Worm (Caenorhabditis elegans) whole organism, early embryonic: ENCODE data around the gene R05H11.2.

Experiments used
- B0310.2 ChIP-seq: sonication (generic microtip); optimal IDR thresholded peaks from 2 replicates; lab custom pipeline; 2016; ENCODE audit warnings: mild to moderate bottlenecking, missing genetic modification characterization, missing compliant biosample characterization
- F13C5.2 ChIP-seq: sonication (generic microtip); optimal IDR thresholded peaks from 2 replicates; lab custom pipeline; 2017; ENCODE audit warnings: mild to moderate bottlenecking, missing genetic modification characterization, inconsistent platforms, missing compliant biosample characterization
- aly-1 ChIP-seq: sonication (generic microtip); optimal IDR thresholded peaks from 2 replicates; lab custom pipeline; 2016; ENCODE audit warnings: missing genetic modification characterization, missing compliant biosample characterization
- ama-1 ChIP-seq: fragments of 150-350 bp; optimal IDR thresholded peaks from 2 replicates; lab custom pipeline; 2014
- ceh-13 ChIP-seq: fragments of 200-800 bp; sonication (Bioruptor generic); optimal IDR thresholded peaks from 2 replicates; lab custom pipeline; 2018; ENCODE audit warnings: mild to moderate bottlenecking, missing genetic modification characterization, missing compliant biosample characterization
- ceh-36 ChIP-seq: sonication (generic microtip); optimal IDR thresholded peaks from 2 replicates; lab custom pipeline; 2016; ENCODE audit warnings: missing genetic modification characterization, inconsistent platforms, missing compliant biosample characterization
- ets-7 ChIP-seq: sonication (generic microtip); optimal IDR thresholded peaks from 2 replicates; lab custom pipeline; 2016; ENCODE audit warnings: missing genotype, missing genetic modification characterization, missing compliant biosample characterization
- flt-1 ChIP-seq: fragments of 200-800 bp; sonication (Bioruptor generic); IDR thresholded peaks from 2 replicates; pipeline ENCODE4 v1.3.6; 2022; ENCODE audit warnings: missing genetic modification characterization, missing compliant biosample characterization
- hmbx-1 ChIP-seq: sonication (generic microtip); optimal IDR thresholded peaks from 2 replicates; lab custom pipeline; 2016; ENCODE audit warnings: mild to moderate bottlenecking, missing genetic modification characterization, missing compliant biosample characterization
- hmg-4 ChIP-seq: fragments of 200-800 bp; sonication (Bioruptor generic); optimal IDR thresholded peaks from 2 replicates; lab custom pipeline; 2018; ENCODE audit warnings: mild to moderate bottlenecking, missing genetic modification characterization, missing compliant biosample characterization
- hnd-1 ChIP-seq: sonication (generic microtip); optimal IDR thresholded peaks from 2 replicates; lab custom pipeline; 2016; ENCODE audit warnings: missing genetic modification characterization, missing compliant biosample characterization
- pes-1 ChIP-seq: fragments of 200-800 bp; sonication (Bioruptor generic); IDR thresholded peaks from 2 replicates; pipeline ENCODE4 v1.3.6; 2022; ENCODE audit warnings: missing genetic modification reagents, missing genetic modification characterization, missing compliant biosample characterization
- scrt-1 ChIP-seq: fragments of 200-800 bp; sonication (Bioruptor generic); IDR thresholded peaks from 2 replicates; pipeline ENCODE4 v1.3.6; 2022; ENCODE audit warnings: missing genetic modification characterization, missing compliant biosample characterization
- sea-1 ChIP-seq: fragments of 200-800 bp; sonication (Bioruptor generic); conservative IDR thresholded peaks from 2 replicates; pipeline ENCODE4 v1.3.6; 2022; ENCODE audit warnings: missing genetic modification characterization, missing compliant biosample characterization
- tbx-11 ChIP-seq: fragments of 200-800 bp; sonication (Bioruptor generic); IDR thresholded peaks from 2 replicates; pipeline ENCODE4 v1.3.6; 2022; ENCODE audit warnings: missing genetic modification characterization, missing compliant biosample characterization
- tbx-37 ChIP-seq: fragments of 200-800 bp; sonication (Bioruptor generic); conservative IDR thresholded peaks from 2 replicates; pipeline ENCODE4 v1.3.6; 2022; ENCODE audit warnings: missing genetic modification reagents, missing genetic modification characterization, missing compliant biosample characterization
- tra-4 ChIP-seq: sonication (generic microtip); optimal IDR thresholded peaks from 2 replicates; lab custom pipeline; 2017; ENCODE audit warnings: missing genetic modification characterization, missing compliant biosample characterization

Gene R05H11.2

ce11 chrIII:6797965-6798364 lies at the start of gene R05H11.2:
Gene R05H11.2 (plus strand): TSS chrIII:6798297.
- TF ChIP-seq hmbx-1 (tag; lab: Kevin White, UChicago): no peak
- no peak for TF ChIP-seq ama-1 (lab: Kevin White, UChicago)

- TF ChIP-seq flt-1 (GFP tag; lab: Robert Waterston, UW) (no peak), ceh-13 (GFP tag; lab: Kevin White, UChicago) (no peak), ets-7 (tag; lab: Kevin White, UChicago) (no peak), hnd-1 (tag; lab: Kevin White, UChicago) (no peak), hmbx-1 (tag; lab: Kevin White, UChicago) (no peak), F13C5.2 (tag; lab: Kevin White, UChicago) (no peak), tra-4 (tag; lab: Kevin White, UChicago) (no peak), hmg-4 (no peak), tbx-11 (GFP tag; lab: Robert Waterston, UW) (no peak), B0310.2 (tag; lab: Kevin White, UChicago) (no peak), aly-1 (no peak), ama-1 (lab: Kevin White, UChicago) (no peak), pes-1 (GFP tag; lab: Robert Waterston, UW) (no peak), scrt-1 (GFP tag; lab: Robert Waterston, UW) (no peak), ceh-36 (tag; lab: Kevin White, UChicago) (no peak)
These were observed 45.5 kb upstream of the R05H11.2 start for ce11 chrIII:6752612-6753011.

- no peak for TF ChIP-seq flt-1 (GFP tag; lab: Robert Waterston, UW)
- TF ChIP-seq scrt-1 (GFP tag; lab: Robert Waterston, UW): no peak
- no peak for TF ChIP-seq ets-7 (tag; lab: Kevin White, UChicago)
- no peak for TF ChIP-seq tbx-37 (GFP tag; lab: Robert Waterston, UW)
- no peak for TF ChIP-seq hmg-4
- TF ChIP-seq ceh-36 (tag; lab: Kevin White, UChicago): no peak
- no peak for TF ChIP-seq pes-1 (GFP tag; lab: Robert Waterston, UW)
- no peak for TF ChIP-seq aly-1
- no peak for TF ChIP-seq ceh-13 (GFP tag; lab: Kevin White, UChicago)
- TF ChIP-seq ama-1 (lab: Kevin White, UChicago): no peak
- TF ChIP-seq sea-1: no peak
These were observed 41.3 kb upstream of the R05H11.2 start for ce11 chrIII:6756769-6757168.

ce11 chrIII:6795326-6795725 lies 2.8 kb upstream of the R05H11.2 start, which contains the start of gene R05H11.1:
Gene R05H11.1 (plus strand): TSS chrIII:6795626.
- TF ChIP-seq hmbx-1 (tag; lab: Kevin White, UChicago) (no peak), ceh-36 (tag; lab: Kevin White, UChicago) (no peak), hnd-1 (tag; lab: Kevin White, UChicago) (no peak), aly-1 (no peak), hmg-4 (no peak), flt-1 (GFP tag; lab: Robert Waterston, UW) (no peak), ceh-13 (GFP tag; lab: Kevin White, UChicago) (no peak), F13C5.2 (tag; lab: Kevin White, UChicago) (no peak), pes-1 (GFP tag; lab: Robert Waterston, UW) (no peak), tbx-37 (GFP tag; lab: Robert Waterston, UW) (no peak), scrt-1 (GFP tag; lab: Robert Waterston, UW) (no peak), sea-1 (no peak), tra-4 (tag; lab: Kevin White, UChicago) (no peak)

- TF ChIP-seq tbx-37 (GFP tag; lab: Robert Waterston, UW) (no peak), ceh-13 (GFP tag; lab: Kevin White, UChicago) (no peak), sea-1 (no peak), ceh-36 (tag; lab: Kevin White, UChicago) (no peak), hnd-1 (tag; lab: Kevin White, UChicago) (no peak), scrt-1 (GFP tag; lab: Robert Waterston, UW) (no peak), B0310.2 (tag; lab: Kevin White, UChicago) (no peak), ets-7 (tag; lab: Kevin White, UChicago) (no peak), pes-1 (GFP tag; lab: Robert Waterston, UW) (no peak), tbx-11 (GFP tag; lab: Robert Waterston, UW) (no peak), F13C5.2 (tag; lab: Kevin White, UChicago) (no peak), hmbx-1 (tag; lab: Kevin White, UChicago) (no peak), ama-1 (lab: Kevin White, UChicago) (no peak), aly-1 (no peak)
These were observed 809 bp downstream of the R05H11.2 start for ce11 chrIII:6798906-6799305.

- TF ChIP-seq ceh-13 (GFP tag; lab: Kevin White, UChicago) (no peak), sea-1 (no peak), ets-7 (tag; lab: Kevin White, UChicago) (no peak)
These were observed 1.6 kb downstream of the R05H11.2 start for ce11 chrIII:6799664-6800063.

ce11 chrIII:6802488-6802887 lies 4.4 kb downstream of the R05H11.2 start, which contains the start of gene lim-8:
Gene lim-8 (plus strand): TSS chrIII:6802788.
- no peak for TF ChIP-seq pes-1 (GFP tag; lab: Robert Waterston, UW)
- no peak for TF ChIP-seq sea-1
- TF ChIP-seq hnd-1 (tag; lab: Kevin White, UChicago): no peak
- TF ChIP-seq tbx-37 (GFP tag; lab: Robert Waterston, UW): no peak
- no peak for TF ChIP-seq tra-4 (tag; lab: Kevin White, UChicago)
- no peak for TF ChIP-seq F13C5.2 (tag; lab: Kevin White, UChicago)
- TF ChIP-seq aly-1: no peak
- TF ChIP-seq ceh-36 (tag; lab: Kevin White, UChicago): no peak
- TF ChIP-seq scrt-1 (GFP tag; lab: Robert Waterston, UW): no peak
- no peak for TF ChIP-seq hmg-4
- TF ChIP-seq ets-7 (tag; lab: Kevin White, UChicago): no peak
- TF ChIP-seq flt-1 (GFP tag; lab: Robert Waterston, UW): no peak
- TF ChIP-seq B0310.2 (tag; lab: Kevin White, UChicago): no peak
